Fruit fly (Drosophila melanogaster) whole organism, wandering third instar larva: ENCODE measurements around the gene Edem1.

Experiments used
- Abd-B ChIP-seq: fragments of >200 bp; optimal IDR thresholded peaks from 2 replicates; lab custom pipeline; 2017; ENCODE audit warnings: missing biosample characterization, missing genetic modification characterization
- CG32264 ChIP-seq: fragments of 200-800 bp; sonication (Bioruptor generic); optimal IDR thresholded peaks from 2 replicates; lab custom pipeline; 2016; ENCODE audit warnings: missing biosample characterization, missing genetic modification characterization
- CG9705 ChIP-seq: fragments of 200-800 bp; sonication (Bioruptor generic); optimal IDR thresholded peaks from 2 replicates; lab custom pipeline; 2018; ENCODE audit warnings: missing biosample characterization, mild to moderate bottlenecking, missing genetic modification characterization
- CrebA ChIP-seq: fragments of 200-800 bp; sonication (Bioruptor generic); optimal IDR thresholded peaks from 2 replicates; lab custom pipeline; 2016; ENCODE audit warnings: missing biosample characterization, mild to moderate bottlenecking, missing genetic modification characterization, borderline replicate concordance
- Dfd ChIP-seq: fragments of >200 bp; optimal IDR thresholded peaks from 2 replicates; lab custom pipeline; 2017; ENCODE audit warnings: missing biosample characterization, missing genetic modification characterization
- Dif ChIP-seq: fragments of 200-275, 200-300 bp; sonication (Bioruptor generic); optimal IDR thresholded peaks from 2 replicates; lab custom pipeline; 2018; ENCODE audit warnings: missing biosample characterization, missing genetic modification characterization; ENCODE audit not compliant: partially characterized antibody
- GATAd ChIP-seq: sonication (Bioruptor generic); optimal IDR thresholded peaks from 2 replicates; lab custom pipeline; 2016; ENCODE audit warnings: missing biosample characterization, missing genetic modification characterization
- HLH106 ChIP-seq: fragments of 200-800 bp; optimal IDR thresholded peaks from 3 replicates; lab custom pipeline; 2019; ENCODE audit warnings: missing biosample characterization, mild to moderate bottlenecking, missing genetic modification characterization, moderate library complexity
- Hnf4 ChIP-seq: fragments of 200-800 bp; sonication (Bioruptor generic); optimal IDR thresholded peaks from 2 replicates; lab custom pipeline; 2016; ENCODE audit warnings: missing biosample characterization, mild to moderate bottlenecking, missing genetic modification characterization
- Hr78 ChIP-seq: fragments of >200 bp; optimal IDR thresholded peaks from 2 replicates; lab custom pipeline; 2017; ENCODE audit warnings: missing biosample characterization, missing genetic modification characterization
- Hr83 ChIP-seq: fragments of 200-300 bp; sonication (Bioruptor generic); optimal IDR thresholded peaks from 2 replicates; lab custom pipeline; 2016; ENCODE audit warnings: missing biosample characterization, mild to moderate bottlenecking, missing genetic modification characterization, moderate library complexity; ENCODE audit not compliant: poor library complexity, severe bottlenecking
- Jra ChIP-seq: sonication (Bioruptor generic); optimal IDR thresholded peaks from 2 replicates; lab custom pipeline; 2016; ENCODE audit warnings: missing biosample characterization, missing genetic modification characterization
- Mio ChIP-seq: sonication (Bioruptor generic); optimal IDR thresholded peaks from 2 replicates; lab custom pipeline; 2016; ENCODE audit warnings: missing biosample characterization, missing genetic modification characterization
- Myc ChIP-seq: fragments of >200 bp; optimal IDR thresholded peaks from 2 replicates; lab custom pipeline; 2017
- N ChIP-seq: fragments of >200 bp; optimal IDR thresholded peaks from 2 replicates; lab custom pipeline; 2018; ENCODE audit warnings: missing biosample characterization, missing external identifiers, missing genetic modification characterization
- OdsH ChIP-seq: fragments of 200-800 bp; sonication (Bioruptor generic); optimal IDR thresholded peaks from 2 replicates; lab custom pipeline; 2016; ENCODE audit warnings: missing biosample characterization, mild to moderate bottlenecking, missing genetic modification characterization
- Rel ChIP-seq, 2 experiments: fragments of 200-800 bp; sonication (Bioruptor generic) in 1 of 2; optimal IDR thresholded peaks; 2 replicates in 1 of 2; 3 replicates in 1 of 2; lab custom pipeline; 2016 to 2019; ENCODE audit warnings: mild to moderate bottlenecking in 2 of 2, missing biosample characterization in 2 of 2, missing genetic modification characterization in 2 of 2, moderate library complexity in 1 of 2
- Sp1 ChIP-seq: fragments of 200-800 bp; sonication (Bioruptor generic); optimal IDR thresholded peaks from 3 replicates; lab custom pipeline; 2019; ENCODE audit warnings: missing biosample characterization, mild to moderate bottlenecking, missing genetic modification characterization, moderate library complexity
- Vsx2 ChIP-seq: fragments of 200-300, 225-300 bp; sonication (Bioruptor generic); optimal IDR thresholded peaks from 2 replicates; lab custom pipeline; 2018; ENCODE audit warnings: missing biosample characterization, missing genetic modification characterization; ENCODE audit not compliant: partially characterized antibody
- br ChIP-seq: fragments of 200-800 bp; sonication (Bioruptor generic); optimal IDR thresholded peaks from 2 replicates; lab custom pipeline; 2016; ENCODE audit warnings: missing biosample characterization, missing genetic modification characterization
- brk ChIP-seq: fragments of 200-800 bp; sonication (Bioruptor generic); optimal IDR thresholded peaks from 2 replicates; lab custom pipeline; 2016; ENCODE audit warnings: missing biosample characterization, mild to moderate bottlenecking, missing genetic modification characterization
- dl ChIP-seq, 2 experiments: fragments of 175-275, 200-275 bp in 1 of 2; fragments of 200-275 bp in 1 of 2; sonication (Bioruptor generic); optimal IDR thresholded peaks; lab custom pipeline; 2018; ENCODE audit warnings: mild to moderate bottlenecking in 2 of 2, missing biosample characterization in 2 of 2, missing genetic modification characterization in 2 of 2, moderate library complexity in 2 of 2; ENCODE audit not compliant: partially characterized antibody in 2 of 2, insufficient read depth in 1 of 2
- dsf ChIP-seq: sonication (Bioruptor generic); optimal IDR thresholded peaks from 2 replicates; lab custom pipeline; 2016; ENCODE audit warnings: missing biosample characterization, missing genetic modification characterization, borderline replicate concordance
- ey ChIP-seq: fragments of 200-800 bp; sonication (Bioruptor generic); optimal IDR thresholded peaks from 2 replicates; lab custom pipeline; 2016; ENCODE audit warnings: missing biosample characterization, missing genetic modification characterization
- foxo ChIP-seq, 2 experiments: fragments of 200-800 bp; sonication (Bioruptor generic); optimal IDR thresholded peaks; 2 replicates in 1 of 2; 3 replicates in 1 of 2; lab custom pipeline; 2016 to 2017; ENCODE audit warnings: missing biosample characterization in 2 of 2, missing genetic modification characterization in 2 of 2
- fru ChIP-seq: fragments of 200-800 bp; sonication (Bioruptor generic); optimal IDR thresholded peaks from 3 replicates; lab custom pipeline; 2016; ENCODE audit warnings: missing biosample characterization, mild to moderate bottlenecking, missing genetic modification characterization
- h ChIP-seq: fragments of 200-800 bp; sonication (Bioruptor generic); optimal IDR thresholded peaks from 3 replicates; lab custom pipeline; 2016; ENCODE audit warnings: missing biosample characterization, mild to moderate bottlenecking, missing genetic modification characterization
- jim ChIP-seq: fragments of 175-275, 200-325 bp; sonication (Bioruptor generic); optimal IDR thresholded peaks from 2 replicates; lab custom pipeline; 2016; ENCODE audit warnings: missing biosample characterization, mild to moderate bottlenecking, missing genetic modification characterization
- lola ChIP-seq: fragments of >200 bp; optimal IDR thresholded peaks from 2 replicates; lab custom pipeline; 2017; ENCODE audit warnings: missing biosample characterization, missing genetic modification characterization
- pan ChIP-seq: fragments of >200 bp; optimal IDR thresholded peaks from 2 replicates; lab custom pipeline; 2017
- psq ChIP-seq: fragments of 200-800 bp; sonication (Bioruptor generic); optimal IDR thresholded peaks from 3 replicates; lab custom pipeline; 2017; ENCODE audit warnings: missing biosample characterization, mild to moderate bottlenecking, missing genetic modification characterization, moderate library complexity
- rgr ChIP-seq: fragments of 200-800 bp; sonication (Bioruptor generic); optimal IDR thresholded peaks from 3 replicates; lab custom pipeline; 2016; ENCODE audit warnings: missing biosample characterization, mild to moderate bottlenecking, missing genetic modification characterization
- sage ChIP-seq: fragments of 200-800 bp; sonication (Bioruptor generic); optimal IDR thresholded peaks from 2 replicates; lab custom pipeline; 2016; ENCODE audit warnings: missing biosample characterization, mild to moderate bottlenecking, missing genetic modification characterization
- sv ChIP-seq: fragments of 200-800 bp; sonication (Bioruptor generic); optimal IDR thresholded peaks from 3 replicates; lab custom pipeline; 2016; ENCODE audit warnings: missing biosample characterization, missing genetic modification characterization
- tai ChIP-seq: sonication (Bioruptor generic); optimal IDR thresholded peaks from 2 replicates; lab custom pipeline; 2016; ENCODE audit warnings: missing biosample characterization, missing genetic modification characterization
- usp ChIP-seq: fragments of >200 bp; optimal IDR thresholded peaks from 2 replicates; lab custom pipeline; 2017; ENCODE audit warnings: missing biosample characterization, missing genetic modification characterization
- woc ChIP-seq: sonication (Bioruptor generic); optimal IDR thresholded peaks from 2 replicates; lab custom pipeline; 2016; ENCODE audit warnings: missing biosample characterization, mild to moderate bottlenecking, missing genetic modification characterization

The Edem1 gene

DNA sequence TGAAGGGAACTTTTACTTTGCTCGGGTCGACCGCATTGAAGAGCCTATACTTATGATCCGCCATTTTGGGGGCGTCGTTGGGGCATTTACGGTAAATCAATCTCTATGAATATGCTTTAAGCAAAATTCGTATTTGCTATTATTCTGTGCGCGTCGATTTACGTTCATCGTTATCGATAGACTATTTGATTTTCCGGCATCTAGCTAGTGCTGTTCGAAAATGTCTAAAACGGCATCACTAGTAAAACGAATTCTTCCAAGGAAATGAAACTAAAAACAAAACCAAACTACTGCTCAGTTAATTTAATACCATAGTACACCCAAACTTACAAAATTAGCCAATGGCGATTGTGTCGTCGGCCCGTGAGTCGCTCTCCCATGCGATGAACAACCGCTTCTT, 43.0 kb downstream of the Edem1 start, which contains the start of the genes Gcna and MED18:
Gene Gcna, minus strand, starts transcription at position 163 of the 400 bp plus-strand sequence.
Gene MED18, plus strand, starts transcription at position 237 of the 400 bp plus-strand sequence.
- no peak for TF ChIP-seq CrebA (GFP tag; lab: Kevin White, UChicago)
- TF ChIP-seq CG9705 (GFP tag; lab: Kevin White, UChicago), result no peak
- TF ChIP-seq Myc (lab: Kevin White, UChicago), result peak; percentile 56
- TF ChIP-seq ey (GFP tag; lab: Kevin White, UChicago), result no peak
- no peak for TF ChIP-seq usp (GFP tag; lab: Kevin White, UChicago)
- TF ChIP-seq h, result no peak
- TF ChIP-seq, all 38 proteins: peak for 1

DNA sequence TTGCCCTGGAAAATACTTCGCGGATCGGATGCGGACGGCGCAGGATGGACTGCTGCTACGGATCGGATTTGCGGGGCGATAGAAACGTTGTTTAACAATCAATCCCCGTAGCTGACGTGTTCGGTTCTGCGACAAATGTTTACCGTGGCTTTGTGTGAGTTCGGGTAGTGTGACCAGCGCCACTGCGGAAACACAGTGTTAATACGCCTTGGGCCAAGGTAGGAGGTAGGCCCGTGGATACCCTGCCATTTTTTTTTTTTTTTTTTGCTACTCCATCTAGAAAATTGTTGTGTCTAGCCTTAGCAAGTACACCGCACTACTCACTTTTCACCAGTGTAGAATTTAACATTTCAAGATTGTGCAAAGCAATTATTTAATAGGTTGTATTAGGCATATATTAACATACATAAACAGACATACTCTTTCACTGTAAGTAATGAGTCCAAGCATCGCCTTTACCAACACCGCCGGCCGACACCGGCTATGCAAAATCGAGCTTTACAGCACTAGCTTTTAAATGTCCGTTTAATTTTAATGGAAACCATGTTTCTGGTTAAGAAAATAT, 46.9 kb downstream of the Edem1 start, which contains the start of gene deltaCOP:
Gene deltaCOP, minus strand, starts transcription at position 171 of the 565 bp plus-strand sequence.
- TF ChIP-seq Hr78 (GFP tag; lab: Kevin White, UChicago), result no peak
- TF ChIP-seq Hr83, result peak; percentile 56
- TF ChIP-seq CrebA (GFP tag; lab: Kevin White, UChicago), result no peak
- TF ChIP-seq h, result peak; percentile 93
- TF ChIP-seq N (GFP tag; lab: Kevin White, UChicago), result no peak
- TF ChIP-seq sage (GFP tag; lab: Kevin White, UChicago), result no peak
- no peak for TF ChIP-seq lola (GFP tag; lab: Kevin White, UChicago)
- TF ChIP-seq CG32264, result peak; percentile 53
- no peak for TF ChIP-seq dl (GFP tag; optimal IDR thresholded peaks at IDR 0.05; lab: Kevin White, UChicago; ENCODE audit: insufficient read depth in 1 of 2, partially characterized antibody in 2 of 2)
- no peak for TF ChIP-seq Vsx2
- no peak for TF ChIP-seq brk (GFP tag; lab: Kevin White, UChicago)
- no peak for TF ChIP-seq Dfd (GFP tag; lab: Kevin White, UChicago)
- no peak for TF ChIP-seq usp (GFP tag; lab: Kevin White, UChicago)
- peak; percentile 39 for TF ChIP-seq Mio (GFP tag; lab: Kevin White, UChicago)
- no peak for TF ChIP-seq tai (GFP tag; lab: Kevin White, UChicago)
- TF ChIP-seq Abd-B (GFP tag; lab: Kevin White, UChicago), result no peak
- peak; percentile 72 for TF ChIP-seq Sp1
- TF ChIP-seq Hnf4 (GFP tag; lab: Kevin White, UChicago), result no peak
- no peak for TF ChIP-seq pan (lab: Kevin White, UChicago)
- TF ChIP-seq fru (GFP tag; lab: Kevin White, UChicago), result no peak
- TF ChIP-seq GATAd (GFP tag; lab: Kevin White, UChicago), result no peak
- peak; percentile 19 to 92 for TF ChIP-seq foxo (GFP tag; optimal IDR thresholded peaks at IDR 0.05; lab: Kevin White, UChicago)
- peak; percentile 40 for TF ChIP-seq Myc (lab: Kevin White, UChicago)
- TF ChIP-seq CG9705 (GFP tag; lab: Kevin White, UChicago), result peak; percentile 51
- peak; percentile 81 for TF ChIP-seq HLH106 (tag; lab: Kevin White, UChicago)
- peak; percentile 91 for TF ChIP-seq rgr (GFP tag; lab: Kevin White, UChicago)
- TF ChIP-seq ey (GFP tag; lab: Kevin White, UChicago), result peak; percentile 91
- peak; percentile 97 for TF ChIP-seq woc (GFP tag; lab: Kevin White, UChicago)
- TF ChIP-seq jim (GFP tag; lab: Kevin White, UChicago), result no peak
- no peak for TF ChIP-seq Dif
- TF ChIP-seq sv (GFP tag; lab: Kevin White, UChicago), result peak; percentile 79
- TF ChIP-seq OdsH (GFP tag; lab: Kevin White, UChicago), result peak; percentile 87
- TF ChIP-seq br (GFP tag; lab: Kevin White, UChicago), result peak; percentile 89
- no peak for TF ChIP-seq Rel (GFP tag; optimal IDR thresholded peaks at IDR 0.05; lab: Kevin White, UChicago)
- peak; percentile 65 for TF ChIP-seq Rel (tag; optimal IDR thresholded peaks at IDR 0.05; lab: Kevin White, UChicago)
- TF ChIP-seq psq, result peak; percentile 82
- TF ChIP-seq dsf (GFP tag; lab: Kevin White, UChicago), result no peak
- TF ChIP-seq Jra (GFP tag; lab: Kevin White, UChicago), result no peak
